Worm (Caenorhabditis elegans): ENCODE data around the gene set-3.
A peak's percentile ranks its signal among the peaks of the same experiment; 100 is the strongest.

Gene set-3

DNA sequence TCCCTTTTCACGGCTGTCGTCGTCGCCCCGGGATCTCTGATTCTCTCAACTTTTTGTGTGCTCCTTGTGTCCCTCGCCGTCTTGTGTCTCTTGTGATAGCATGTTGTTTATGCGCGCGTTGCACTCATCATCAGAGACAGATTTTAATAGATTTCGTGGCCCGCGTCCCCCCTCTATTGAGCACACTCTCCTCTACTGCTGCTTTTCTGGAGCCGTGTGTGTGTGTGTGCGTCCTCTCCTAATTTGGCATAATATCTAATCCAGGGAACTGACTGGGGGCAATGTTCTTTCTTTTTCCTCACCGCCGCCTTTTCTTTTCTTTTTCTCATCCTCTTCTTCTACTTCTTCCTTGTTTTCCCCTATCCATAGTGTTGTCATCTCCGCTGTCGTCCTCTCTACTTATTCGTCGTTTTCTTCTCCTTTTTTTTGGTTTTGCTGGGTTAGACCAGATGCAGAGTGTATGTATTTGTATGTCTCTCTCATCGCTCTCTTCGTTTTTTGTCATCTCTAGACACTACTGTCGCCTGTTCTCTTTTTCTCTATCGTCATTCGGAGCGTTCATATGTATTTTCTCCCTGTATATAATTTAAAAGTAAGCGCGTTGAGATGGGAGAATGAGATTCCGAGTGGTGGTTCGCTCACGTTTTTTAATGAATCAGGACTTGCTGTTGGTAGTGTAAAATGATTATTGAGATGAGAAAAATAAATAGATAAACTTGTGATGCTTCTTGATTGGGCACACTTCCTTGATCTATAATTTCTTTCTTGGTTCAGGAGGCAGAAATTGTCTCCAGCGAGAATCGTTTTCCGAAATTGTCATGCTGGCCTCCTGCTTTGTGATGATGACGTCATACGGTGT, 9.6 kb upstream of the set-3 start (continued):
- TF ChIP-seq daf-12 (tag; optimal IDR thresholded peaks at IDR 0.05) (no peak), snpc-4 (tag; optimal IDR thresholded peaks at IDR 0.05) (no peak), ceh-44 (GFP tag; IDR thresholded peaks at IDR 0.05) (no peak), mdt-29 (GFP tag; IDR thresholded peaks at IDR 0.05) (no peak), ztf-7 (tag; optimal IDR thresholded peaks at IDR 0.05) (no peak), lin-39 (tag; optimal IDR thresholded peaks at IDR 0.05) (no peak), aha-1 (tag) (peak; percentile 74), ceh-28 (tag; optimal IDR thresholded peaks at IDR 0.05) (no peak), zag-1 (tag; optimal IDR thresholded peaks at IDR 0.05) (no peak), nhr-25 (tag; optimal IDR thresholded peaks at IDR 0.05; ENCODE audit: borderline replicate concordance, insufficient read depth) (no peak), mes-2 (tag; optimal IDR thresholded peaks at IDR 0.05; ENCODE audit: poor library complexity, severe bottlenecking) (no peak), ceh-20 (GFP tag; IDR thresholded peaks at IDR 0.05) (no peak), egl-43 (GFP tag; IDR thresholded peaks at IDR 0.05) (0 out of 2 replicates have a peak, but pooled peaks have one; percentile 14), mdl-1 (tag; optimal IDR thresholded peaks at IDR 0.05) (no peak), hlh-30 (tag; optimal IDR thresholded peaks at IDR 0.05; ENCODE audit: insufficient read depth) (peak; percentile 31), spr-3 (GFP tag; optimal IDR thresholded peaks at IDR 0.05) (no peak), hif-1 (tag; optimal IDR thresholded peaks at IDR 0.05) (peak in 1 of 2 experiments; percentile 32), Y105C5A.15 (GFP tag; IDR thresholded peaks at IDR 0.05) (0 out of 2 replicates have a peak, but pooled peaks have one; percentile 5), dmd-8 (GFP tag; IDR thresholded peaks at IDR 0.05) (no peak)

DNA sequence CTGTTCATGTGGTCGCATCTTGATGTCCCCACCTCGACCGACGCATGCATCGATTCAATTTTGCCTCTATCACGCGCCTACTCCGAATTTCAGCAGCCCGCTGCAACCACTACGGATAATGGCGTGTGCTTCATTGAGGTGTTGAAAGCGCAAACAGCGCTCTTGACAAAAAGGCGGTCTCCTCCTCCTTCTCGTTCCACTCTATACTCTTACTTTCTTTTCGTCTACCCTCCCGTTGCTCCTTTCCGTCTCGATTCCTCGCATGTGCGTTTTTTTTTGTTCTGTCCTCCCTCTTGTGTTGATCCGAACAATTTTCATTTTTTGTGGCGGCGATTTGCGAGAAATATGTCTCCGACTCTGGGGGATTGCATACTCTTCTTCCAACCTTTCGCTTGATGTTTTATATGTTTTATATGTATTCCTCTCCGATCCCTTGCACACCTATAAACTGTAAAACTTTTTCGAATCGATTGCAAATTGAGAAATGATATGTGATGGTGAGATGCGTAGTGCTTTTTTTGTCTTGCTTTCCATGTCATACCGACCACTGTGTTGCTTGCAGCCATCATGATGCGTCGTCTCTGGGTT, 8.4 kb upstream of the set-3 start:
- no peak for TF ChIP-seq ctbp-1 (GFP tag; IDR thresholded peaks at IDR 0.05)
- TF ChIP-seq aly-2 (tag; optimal IDR thresholded peaks at IDR 0.05) = no peak
- no peak for TF ChIP-seq ama-1 (optimal IDR thresholded peaks at IDR 0.05)
- TF ChIP-seq unc-39 (tag; optimal IDR thresholded peaks at IDR 0.05) = no peak
- TF ChIP-seq F49E8.2 (tag; optimal IDR thresholded peaks at IDR 0.05; ENCODE audit: borderline replicate concordance) = no peak
- no peak for TF ChIP-seq attf-4 (tag; optimal IDR thresholded peaks at IDR 0.05)
- peak in 1 of 2 experiments; percentile 67 for TF ChIP-seq mdl-1 (tag; optimal IDR thresholded peaks at IDR 0.05)
- TF ChIP-seq snpc-4 (tag; optimal IDR thresholded peaks at IDR 0.05) = no peak
- TF ChIP-seq saeg-2 (GFP tag; IDR thresholded peaks at IDR 0.05) = no peak
- TF ChIP-seq egl-27 (tag; optimal IDR thresholded peaks at IDR 0.05) = no peak
- TF ChIP-seq nhr-102 (tag; optimal IDR thresholded peaks at IDR 0.05) = no peak
- TF ChIP-seq nhr-25 (tag; optimal IDR thresholded peaks at IDR 0.05; ENCODE audit: borderline replicate concordance, insufficient read depth) = peak; percentile 31
- TF ChIP-seq egl-43 (GFP tag; IDR thresholded peaks at IDR 0.05) = 0 out of 2 replicates have a peak, but pooled peaks have one; percentile 15
- peak in 1 of 2 experiments; percentile 6 for TF ChIP-seq lsy-2 (tag; optimal IDR thresholded peaks at IDR 0.05)
- peak; percentile 48 for TF ChIP-seq hlh-30 (tag; optimal IDR thresholded peaks at IDR 0.05; ENCODE audit: insufficient read depth)
- peak in 1 of 2 experiments; percentile 38 for TF ChIP-seq unc-62 (GFP tag; optimal IDR thresholded peaks at IDR 0.05 in 1 of 2)
- no peak for TF ChIP-seq unc-62 (tag; optimal IDR thresholded peaks at IDR 0.05)
- TF ChIP-seq hmg-1.1 (GFP tag; IDR thresholded peaks at IDR 0.05) = peak; percentile 7; the same call in 1 of the 2 replicates
- no peak for TF ChIP-seq nhr-237 (tag; optimal IDR thresholded peaks at IDR 0.05)
- TF ChIP-seq rbr-2 (tag; optimal IDR thresholded peaks at IDR 0.05) = peak; percentile 3
- TF ChIP-seq nhr-10 (tag; optimal IDR thresholded peaks at IDR 0.05) = no peak
- TF ChIP-seq F37D6.2 (tag; optimal IDR thresholded peaks at IDR 0.05) = peak; percentile 1
- TF ChIP-seq aha-1 (tag) = peak; percentile 72
- no peak for TF ChIP-seq R02D3.7 (tag; optimal IDR thresholded peaks at IDR 0.05)
- TF ChIP-seq hlh-11 (tag; optimal IDR thresholded peaks at IDR 0.05) = peak; percentile 48
- peak; percentile 27; the same call in 1 of the 2 replicates for TF ChIP-seq set-16 (GFP tag; IDR thresholded peaks at IDR 0.05)
- no peak for TF ChIP-seq nhr-77 (tag; optimal IDR thresholded peaks at IDR 0.05)
- no peak for TF ChIP-seq daf-16 (GFP tag; optimal IDR thresholded peaks at IDR 0.05)
- peak; percentile 20 for TF ChIP-seq daf-16 (tag; optimal IDR thresholded peaks at IDR 0.05)
- peak; percentile 17; the same call in 1 of the 2 replicates for TF ChIP-seq dmd-6 (GFP tag; IDR thresholded peaks at IDR 0.05)
- TF ChIP-seq tra-1 (GFP tag; IDR thresholded peaks at IDR 0.05) = no peak; the same call in 1 of the 2 replicates
- TF ChIP-seq madf-9 (GFP tag; conservative IDR thresholded peaks at IDR 0.05) = no peak
- peak; percentile 23 for TF ChIP-seq mep-1 (tag; optimal IDR thresholded peaks at IDR 0.05)
- TF ChIP-seq mes-2 (tag; optimal IDR thresholded peaks at IDR 0.05; ENCODE audit: poor library complexity, severe bottlenecking) = peak; percentile 24
